Worm (Caenorhabditis elegans) whole organism, L2 larva: ENCODE data around the gene Y49F6C.8.

Experiments used
- C34F6.9 ChIP-seq: fragments of 150-350 bp; optimal IDR thresholded peaks from 2 replicates; lab custom pipeline; 2014; ENCODE audit warnings: missing biosample characterization, missing genetic modification characterization
- F13H6.1 ChIP-seq: sonication (generic microtip); optimal IDR thresholded peaks from 2 replicates; lab custom pipeline; 2016; ENCODE audit warnings: missing genetic modification characterization, missing compliant biosample characterization
- R02D3.7 ChIP-seq: fragments of 150-350 bp; optimal IDR thresholded peaks from 2 replicates; lab custom pipeline; 2014; ENCODE audit warnings: missing biosample characterization, missing genetic modification characterization
- ZK546.5 ChIP-seq: sonication (generic microtip); optimal IDR thresholded peaks from 2 replicates; lab custom pipeline; 2017; ENCODE audit warnings: missing biosample characterization, missing genetic modification characterization
- alr-1 ChIP-seq: fragments of 150-350 bp; optimal IDR thresholded peaks from 2 replicates; lab custom pipeline; 2014; ENCODE audit warnings: missing biosample characterization, missing genetic modification characterization
- blmp-1 ChIP-seq: sonication (generic microtip); optimal IDR thresholded peaks from 2 replicates; lab custom pipeline; 2017; ENCODE audit warnings: missing genetic modification characterization, mild to moderate bottlenecking, missing compliant biosample characterization, antibody characterized with exemption, moderate library complexity; ENCODE audit not compliant: insufficient read depth
- ceh-16 ChIP-seq: fragments of 150-350 bp; optimal IDR thresholded peaks from 2 replicates; lab custom pipeline; 2014; ENCODE audit warnings: missing biosample characterization, missing genetic modification characterization
- dmd-4 ChIP-seq: sonication (generic microtip); optimal IDR thresholded peaks from 2 replicates; lab custom pipeline; 2017; ENCODE audit warnings: missing biosample characterization, missing genetic modification characterization
- elt-3 ChIP-seq: sonication (generic microtip); optimal IDR thresholded peaks from 2 replicates; lab custom pipeline; 2017; ENCODE audit warnings: missing biosample characterization, missing genetic modification characterization
- fos-1 ChIP-seq: fragments of 150-350 bp; optimal IDR thresholded peaks from 2 replicates; lab custom pipeline; 2014; ENCODE audit warnings: missing biosample characterization, missing genetic modification characterization
- gmeb-1 ChIP-seq: fragments of 150-350 bp; optimal IDR thresholded peaks from 2 replicates; lab custom pipeline; 2014; ENCODE audit warnings: missing biosample characterization, missing genetic modification characterization
- lin-11 ChIP-seq: fragments of 150-350 bp; sonication (generic microtip); optimal IDR thresholded peaks from 2 replicates; lab custom pipeline; 2014; ENCODE audit warnings: missing biosample characterization, missing genetic modification characterization, inconsistent platforms, mixed read lengths
- lin-13 ChIP-seq: fragments of 150-350 bp; optimal IDR thresholded peaks from 2 replicates; lab custom pipeline; 2014; ENCODE audit warnings: missing biosample characterization, missing genetic modification reagents, missing genetic modification characterization
- lin-39 ChIP-seq: fragments of 150-350 bp; optimal IDR thresholded peaks from 2 replicates; lab custom pipeline; 2014; ENCODE audit warnings: missing biosample characterization, missing genetic modification reagents, missing genetic modification characterization
- lsy-2 ChIP-seq, 2 experiments: fragments of 150-350 bp in 1 of 2; sonication (generic microtip) in 1 of 2; optimal IDR thresholded peaks; 2 replicates each; lab custom pipeline; 2014 to 2017; ENCODE audit warnings: missing biosample characterization in 2 of 2, missing genetic modification characterization in 2 of 2
- mab-5 ChIP-seq: fragments of 150-350 bp; optimal IDR thresholded peaks from 2 replicates; lab custom pipeline; 2014; ENCODE audit warnings: missing biosample characterization, missing genetic modification characterization
- nhr-10 ChIP-seq: sonication (generic microtip); optimal IDR thresholded peaks from 2 replicates; lab custom pipeline; 2017; ENCODE audit warnings: missing biosample characterization, missing genetic modification characterization
- nhr-11 ChIP-seq: fragments of 150-350 bp; optimal IDR thresholded peaks from 2 replicates; lab custom pipeline; 2014; ENCODE audit warnings: missing biosample characterization, missing genetic modification characterization
- nhr-12 ChIP-seq: fragments of 150-350 bp; optimal IDR thresholded peaks from 2 replicates; lab custom pipeline; 2014; ENCODE audit warnings: missing biosample characterization, missing genetic modification characterization
- nhr-21 ChIP-seq: fragments of 150-350 bp; optimal IDR thresholded peaks from 2 replicates; lab custom pipeline; 2014; ENCODE audit warnings: missing biosample characterization, missing genetic modification characterization
- nhr-23 ChIP-seq: fragments of 150-350 bp; optimal IDR thresholded peaks from 2 replicates; lab custom pipeline; 2014; ENCODE audit warnings: missing biosample characterization, missing genetic modification reagents, missing genetic modification characterization
- nhr-237 ChIP-seq: fragments of 150-350 bp; optimal IDR thresholded peaks from 2 replicates; lab custom pipeline; 2014; ENCODE audit warnings: missing biosample characterization, missing genetic modification characterization
- nhr-25 ChIP-seq: fragments of 150-350 bp; sonication (generic microtip); optimal IDR thresholded peaks from 3 replicates; lab custom pipeline; 2014; ENCODE audit warnings: missing biosample characterization, missing genetic modification characterization
- nhr-6 ChIP-seq: fragments of 150-350 bp; optimal IDR thresholded peaks from 2 replicates; lab custom pipeline; 2014; ENCODE audit warnings: missing biosample characterization, missing genetic modification characterization
- nhr-77 ChIP-seq: fragments of 150-350 bp; optimal IDR thresholded peaks from 2 replicates; lab custom pipeline; 2014; ENCODE audit warnings: missing biosample characterization, missing genetic modification characterization
- peb-1 ChIP-seq: fragments of 150-350 bp; optimal IDR thresholded peaks from 2 replicates; lab custom pipeline; 2014; ENCODE audit warnings: missing biosample characterization, missing genetic modification characterization
- sem-4 ChIP-seq: fragments of 150-350 bp; optimal IDR thresholded peaks from 2 replicates; lab custom pipeline; 2014; ENCODE audit warnings: missing biosample characterization, missing genetic modification reagents, missing genetic modification characterization
- skn-1 ChIP-seq: sonication (generic microtip); optimal IDR thresholded peaks from 2 replicates; lab custom pipeline; 2017; ENCODE audit warnings: missing biosample characterization, missing genetic modification characterization
- sma-3 ChIP-seq: sonication (generic microtip); optimal IDR thresholded peaks from 2 replicates; lab custom pipeline; 2016; ENCODE audit warnings: missing genetic modification reagents, missing genetic modification characterization, missing compliant biosample characterization
- snpc-4 ChIP-seq: fragments of 150-350 bp; optimal IDR thresholded peaks from 2 replicates; lab custom pipeline; 2014; ENCODE audit warnings: missing biosample characterization, missing genetic modification characterization
- unc-39 ChIP-seq: fragments of 150-350 bp; optimal IDR thresholded peaks from 2 replicates; lab custom pipeline; 2014; ENCODE audit warnings: missing biosample characterization, missing genetic modification characterization
- unc-55 ChIP-seq: fragments of 150-350 bp; sonication (generic microtip); optimal IDR thresholded peaks from 3 replicates; lab custom pipeline; 2014; ENCODE audit warnings: missing biosample characterization, missing genetic modification reagents, missing genetic modification characterization
- unc-62 ChIP-seq: fragments of 150-350 bp; optimal IDR thresholded peaks from 2 replicates; lab custom pipeline; 2014; ENCODE audit warnings: missing biosample characterization, missing genetic modification reagents, missing genetic modification characterization
- zag-1 ChIP-seq: fragments of 150-350 bp; optimal IDR thresholded peaks from 2 replicates; lab custom pipeline; 2014; ENCODE audit warnings: missing biosample characterization, missing genetic modification characterization
- ztf-11 ChIP-seq: sonication (generic microtip); optimal IDR thresholded peaks from 2 replicates; lab custom pipeline; 2017; ENCODE audit warnings: missing biosample characterization, missing genetic modification characterization
- ztf-4 ChIP-seq: fragments of 150-350 bp; optimal IDR thresholded peaks from 2 replicates; lab custom pipeline; 2014; ENCODE audit warnings: missing biosample characterization, missing genetic modification characterization

Gene Y49F6C.8

DNA sequence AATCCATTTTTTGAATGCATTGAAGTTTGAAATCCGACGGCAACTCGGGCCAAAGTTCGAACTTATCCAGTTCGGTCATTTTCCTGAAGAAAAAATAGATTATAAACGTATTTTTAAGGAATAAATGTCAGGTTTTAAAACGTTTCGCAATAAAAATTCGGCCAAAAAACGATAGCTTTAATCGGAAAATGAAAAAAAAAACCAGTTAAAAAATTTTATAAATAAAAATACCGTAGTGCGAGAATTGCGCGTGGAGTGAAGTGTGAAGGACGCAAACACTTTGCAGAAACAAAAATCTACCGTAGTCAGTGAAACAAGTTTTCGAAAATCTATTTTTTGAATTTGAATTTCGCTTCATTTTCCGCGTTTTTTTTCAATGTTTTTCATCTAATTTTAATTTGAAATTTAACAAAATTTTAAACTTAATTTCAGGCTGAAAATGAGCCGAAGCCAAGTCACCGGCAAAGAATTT is 20.1 kb downstream of the Y49F6C.8 start, which contains the start of gene F14D2.8:
F14D2.8 (minus strand) TSS at position 51 of the 472 bp plus-strand sequence.
- TF ChIP-seq lin-11 (tag; lab: Kevin White, UChicago) = no peak
- TF ChIP-seq F13H6.1 (tag; lab: Kevin White, UChicago) = no peak
- TF ChIP-seq nhr-23 (tag; lab: Kevin White, UChicago) = no peak
- no peak for TF ChIP-seq nhr-77 (tag; lab: Kevin White, UChicago)
- TF ChIP-seq lin-39 = no peak
- no peak for TF ChIP-seq unc-55 (GFP tag; lab: Kevin White, UChicago)
- no peak for TF ChIP-seq alr-1 (tag; lab: Kevin White, UChicago)
- TF ChIP-seq nhr-12 = no peak
- TF ChIP-seq unc-39 (tag; lab: Kevin White, UChicago) = no peak
- TF ChIP-seq sma-3 (GFP tag; lab: Kevin White, UChicago) = no peak
- TF ChIP-seq nhr-6 = no peak
- TF ChIP-seq gmeb-1 (tag; lab: Kevin White, UChicago) = no peak
- no peak for TF ChIP-seq elt-3 (tag; lab: Kevin White, UChicago)
- TF ChIP-seq nhr-21 (tag; lab: Kevin White, UChicago) = no peak

DNA sequence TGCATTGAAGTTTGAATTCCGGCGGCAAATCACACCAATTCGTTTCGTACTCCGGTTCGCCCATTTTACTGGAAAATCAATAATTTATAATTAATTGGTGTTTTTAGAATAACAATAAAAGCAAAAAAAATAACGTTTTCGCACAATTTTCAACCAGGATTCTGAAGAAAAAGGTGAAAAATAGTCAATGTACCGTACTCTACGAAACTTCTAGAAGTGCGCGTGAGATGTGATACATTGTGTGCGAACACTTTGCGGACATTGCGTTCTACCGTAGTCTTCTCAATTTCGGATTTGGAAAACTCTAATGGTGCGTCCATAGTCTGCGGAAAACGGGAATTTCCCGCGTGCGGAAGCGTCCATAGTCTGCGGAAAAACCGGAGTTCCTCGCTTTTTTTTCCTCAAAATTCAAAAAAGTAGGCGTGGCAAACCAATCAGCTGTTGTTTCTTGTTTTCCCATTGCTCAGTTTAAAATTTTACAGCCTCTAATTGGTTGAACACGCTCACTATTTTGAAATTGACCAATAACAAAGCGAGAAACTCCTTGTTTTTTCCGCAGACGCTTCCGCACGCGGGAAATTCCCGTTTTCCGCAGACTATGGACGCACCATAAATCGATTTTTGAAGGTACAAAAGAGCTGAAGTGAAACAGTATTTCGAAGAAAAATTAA is 21.8 kb downstream of the Y49F6C.8 start, which contains the start of the genes F14D2.14 and bath-29:
F14D2.14 (minus strand) TSS at position 51 of the 671 bp plus-strand sequence.
bath-29 (plus strand) TSS at position 621 of the 671 bp plus-strand sequence.
- no peak for TF ChIP-seq ztf-11
- no peak for TF ChIP-seq ceh-16 (tag; lab: Kevin White, UChicago)
- no peak for TF ChIP-seq nhr-25 (tag; lab: Kevin White, UChicago)
- TF ChIP-seq unc-62 = no peak
- TF ChIP-seq sma-3 (GFP tag; lab: Kevin White, UChicago) = no peak

DNA sequence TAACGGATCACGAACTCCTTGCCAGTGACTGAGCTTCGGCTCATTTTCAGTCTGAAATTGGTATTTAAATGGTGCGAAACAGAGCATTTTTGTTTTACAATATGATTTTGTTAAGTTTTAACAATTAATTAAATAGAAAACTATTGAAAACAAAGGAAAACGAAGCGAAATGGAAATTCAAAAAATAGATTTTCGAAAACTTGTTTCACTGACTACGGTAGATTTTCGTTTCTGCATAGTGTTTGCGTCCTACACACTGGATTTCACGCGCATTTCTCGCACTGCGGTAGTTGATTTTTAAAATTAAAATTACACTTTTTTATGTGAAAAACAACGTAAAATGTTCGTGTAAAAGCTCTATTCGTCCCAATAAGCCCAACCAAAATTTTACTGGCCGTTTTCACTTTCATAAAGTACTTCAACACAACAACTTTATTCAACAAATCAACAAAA is 23.6 kb downstream of the Y49F6C.8 start, which contains the start of gene bath-30:
bath-30 (minus strand) TSS at position 51 of the 453 bp plus-strand sequence.
- TF ChIP-seq lin-39 (no peak), mab-5 (tag; lab: Kevin White, UChicago) (no peak), lsy-2 (tag; optimal IDR thresholded peaks at IDR 0.05; lab: Kevin White, UChicago) (no peak), ztf-4 (tag; lab: Kevin White, UChicago) (no peak), alr-1 (tag; lab: Kevin White, UChicago) (no peak), nhr-12 (no peak)

DNA sequence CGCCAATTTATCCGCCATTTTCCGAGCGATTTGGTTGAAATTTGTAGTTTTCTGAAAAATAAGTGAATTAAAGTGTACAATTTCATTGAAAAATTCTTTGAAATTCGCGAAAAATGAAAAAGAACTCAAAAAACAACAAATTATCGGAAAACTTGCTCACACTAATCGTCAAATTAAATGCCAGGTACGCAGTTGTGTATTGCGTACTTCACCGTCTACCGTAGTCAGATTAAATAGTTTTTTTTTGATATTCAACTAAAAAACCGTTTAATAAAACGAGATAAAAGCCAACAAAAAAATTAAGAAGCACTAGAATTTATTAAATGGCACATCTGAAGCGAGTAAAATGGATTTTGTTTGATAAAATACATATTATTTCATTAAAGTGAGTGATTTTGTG is 25.0 kb downstream of the Y49F6C.8 start, which contains the start of gene bath-28:
bath-28 (minus strand) TSS at position 51 of the 400 bp plus-strand sequence.
- no peak for TF ChIP-seq ztf-11
- no peak for TF ChIP-seq sem-4 (tag; lab: Kevin White, UChicago)
- TF ChIP-seq F13H6.1 (tag; lab: Kevin White, UChicago) = no peak
- TF ChIP-seq lin-39 = no peak
- no peak for TF ChIP-seq nhr-21 (tag; lab: Kevin White, UChicago)
- no peak for TF ChIP-seq nhr-11 (tag; lab: Kevin White, UChicago)
- no peak for TF ChIP-seq peb-1

DNA sequence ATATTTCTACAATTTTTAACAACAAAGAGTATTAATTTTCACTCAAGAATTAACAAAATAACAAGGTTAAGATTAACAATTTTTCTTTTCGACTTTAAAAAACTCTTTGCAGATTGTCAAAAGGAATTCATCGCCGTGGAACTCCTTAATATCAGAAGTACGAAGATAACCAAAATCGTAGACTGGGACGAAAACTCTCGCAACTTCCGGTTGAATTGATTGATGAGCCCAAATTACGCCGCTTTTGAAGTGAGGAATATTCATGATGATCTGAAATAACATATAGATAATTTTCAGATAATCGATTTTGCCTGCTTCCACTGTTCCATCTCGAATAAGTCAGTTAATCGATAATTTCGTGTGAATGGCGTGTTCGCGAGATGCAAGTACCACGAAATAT is 26.2 kb downstream of the Y49F6C.8 start, which contains the start of gene F14D2.15:
F14D2.15 (minus strand) TSS at position 101 of the 400 bp plus-strand sequence.
- TF ChIP-seq sma-3 (GFP tag; lab: Kevin White, UChicago) = no peak
- no peak for TF ChIP-seq alr-1 (tag; lab: Kevin White, UChicago)
- no peak for TF ChIP-seq nhr-12
- TF ChIP-seq nhr-23 (tag; lab: Kevin White, UChicago) = no peak
- no peak for TF ChIP-seq unc-39 (tag; lab: Kevin White, UChicago)
- TF ChIP-seq ztf-4 (tag; lab: Kevin White, UChicago) = no peak
- no peak for TF ChIP-seq sem-4 (tag; lab: Kevin White, UChicago)
- no peak for TF ChIP-seq zag-1 (tag; lab: Kevin White, UChicago)
- TF ChIP-seq lsy-2 (tag; optimal IDR thresholded peaks at IDR 0.05; lab: Kevin White, UChicago) = no peak
- TF ChIP-seq mab-5 (tag; lab: Kevin White, UChicago) = no peak
- TF ChIP-seq C34F6.9 = no peak
- TF ChIP-seq R02D3.7 (tag; lab: Kevin White, UChicago) = no peak

DNA sequence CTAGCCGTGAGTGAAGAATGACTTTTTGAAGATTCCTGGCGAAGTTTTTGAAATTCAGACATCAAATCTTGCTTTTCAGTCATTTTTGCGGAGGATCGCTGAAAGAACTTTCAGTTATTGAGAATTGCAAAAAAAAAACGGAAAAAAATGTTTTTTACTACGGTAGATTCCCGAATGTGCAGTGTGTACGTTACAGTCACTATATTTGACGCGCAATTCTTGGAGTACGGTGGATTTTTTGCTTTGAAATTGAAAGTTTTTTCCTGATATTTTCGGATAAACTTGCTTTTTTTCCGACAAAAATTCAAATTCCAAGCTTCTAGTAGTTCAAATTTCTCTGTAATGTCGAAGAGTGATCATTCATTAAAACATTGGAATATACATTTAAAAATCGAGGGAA is 27.9 kb downstream of the Y49F6C.8 start, which contains the start of gene F14D2.11:
F14D2.11 (minus strand) TSS at position 101 of the 400 bp plus-strand sequence.
- TF ChIP-seq skn-1 (tag; lab: Kevin White, UChicago) = no peak
- TF ChIP-seq blmp-1 (tag; lab: Kevin White, UChicago) = no peak
- TF ChIP-seq snpc-4 = no peak
- TF ChIP-seq nhr-10 (tag; lab: Kevin White, UChicago) = no peak
- TF ChIP-seq R02D3.7 (tag; lab: Kevin White, UChicago) = no peak
- TF ChIP-seq lin-13 (GFP tag; lab: Kevin White, UChicago) = no peak
- no peak for TF ChIP-seq unc-55 (GFP tag; lab: Kevin White, UChicago)
- TF ChIP-seq lsy-2 (tag; optimal IDR thresholded peaks at IDR 0.05; lab: Kevin White, UChicago) = no peak
- no peak for TF ChIP-seq F13H6.1 (tag; lab: Kevin White, UChicago)
- TF ChIP-seq dmd-4 = no peak
- no peak for TF ChIP-seq nhr-237 (tag; lab: Kevin White, UChicago)
- TF ChIP-seq ZK546.5 (tag; lab: Kevin White, UChicago) = no peak
- no peak for TF ChIP-seq fos-1 (tag; lab: Kevin White, UChicago)
- no peak for TF ChIP-seq ceh-16 (tag; lab: Kevin White, UChicago)
- no peak for TF ChIP-seq ztf-4 (tag; lab: Kevin White, UChicago)
- TF ChIP-seq alr-1 (tag; lab: Kevin White, UChicago) = no peak
- TF ChIP-seq, all 48 proteins: peak for 0
